Fruit fly (Drosophila melanogaster) whole organism, prepupa: ENCODE results near the gene p23.

ENCODE experiments used
- CG6792 ChIP-seq: fragments of 200-800 bp; sonication (Bioruptor generic); optimal IDR thresholded peaks from 3 replicates; lab custom pipeline; 2016; ENCODE audit warnings: missing biosample characterization, missing genetic modification characterization
- fkh ChIP-seq: fragments of 200-800 bp; sonication (Bioruptor generic); optimal IDR thresholded peaks from 3 replicates; lab custom pipeline; 2017; ENCODE audit warnings: missing biosample characterization, mild to moderate bottlenecking, missing genetic modification characterization, moderate library complexity
- svp ChIP-seq: fragments of 200-800 bp; sonication (Bioruptor generic); peaks from one replicate; lab custom pipeline; 2016; ENCODE audit warnings: missing biosample characterization, missing genetic modification characterization

dm6 chr3R:9702567-9702966 is 24.8 kb downstream of the p23 start:
- peak; percentile 96 for TF ChIP-seq fkh (GFP tag; lab: Kevin White, UChicago)
- TF ChIP-seq svp: peak; percentile 73
- peak; percentile 35 for TF ChIP-seq CG6792 (GFP tag; lab: Kevin White, UChicago)
